Fruit fly (Drosophila melanogaster): ENCODE measurements around the gene vkg.
A peak's percentile ranks its signal among the peaks of the same experiment; 100 is the strongest.

vkg gene

DNA sequence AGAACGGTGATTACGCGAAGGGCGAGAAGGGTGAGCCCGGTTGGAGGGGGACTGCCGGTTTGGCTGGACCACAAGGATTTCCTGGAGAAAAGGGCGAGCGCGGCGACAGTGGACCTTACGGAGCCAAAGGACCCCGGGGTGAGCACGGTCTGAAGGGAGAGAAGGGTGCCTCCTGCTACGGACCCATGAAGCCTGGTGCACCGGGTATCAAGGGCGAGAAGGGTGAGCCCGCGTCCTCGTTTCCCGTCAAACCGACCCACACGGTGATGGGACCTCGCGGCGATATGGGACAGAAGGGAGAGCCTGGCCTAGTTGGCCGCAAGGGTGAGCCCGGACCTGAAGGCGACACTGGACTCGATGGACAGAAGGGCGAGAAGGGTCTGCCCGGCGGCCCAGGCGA, 3.4 kb upstream of the vkg start:
- TF ChIP-seq Pif1A (GFP tag; optimal IDR thresholded peaks at IDR 0.05) (no peak), fd96Ca (GFP tag; IDR thresholded peaks at IDR 0.05) (no peak), CG12605 (GFP tag; IDR thresholded peaks at IDR 0.05) (no peak), CG10348 (GFP tag; IDR thresholded peaks at IDR 0.05) (no peak), CG8159 (tag; optimal IDR thresholded peaks at IDR 0.05) (no peak), CG17806 (tag; optimal IDR thresholded peaks at IDR 0.05) (no peak), gl (tag; optimal IDR thresholded peaks at IDR 0.05) (no peak), Pif1B (GFP tag; optimal IDR thresholded peaks at IDR 0.05) (no peak), CG32121 (GFP tag; IDR thresholded peaks at IDR 0.05) (no peak), Ets98B (GFP tag; IDR thresholded peaks at IDR 0.05) (no peak), D1 (tag; optimal IDR thresholded peaks at IDR 0.05) (no peak), CG14655 (GFP tag; optimal IDR thresholded peaks at IDR 0.05) (no peak), CG34367 (tag; optimal IDR thresholded peaks at IDR 0.05) (no peak)

DNA sequence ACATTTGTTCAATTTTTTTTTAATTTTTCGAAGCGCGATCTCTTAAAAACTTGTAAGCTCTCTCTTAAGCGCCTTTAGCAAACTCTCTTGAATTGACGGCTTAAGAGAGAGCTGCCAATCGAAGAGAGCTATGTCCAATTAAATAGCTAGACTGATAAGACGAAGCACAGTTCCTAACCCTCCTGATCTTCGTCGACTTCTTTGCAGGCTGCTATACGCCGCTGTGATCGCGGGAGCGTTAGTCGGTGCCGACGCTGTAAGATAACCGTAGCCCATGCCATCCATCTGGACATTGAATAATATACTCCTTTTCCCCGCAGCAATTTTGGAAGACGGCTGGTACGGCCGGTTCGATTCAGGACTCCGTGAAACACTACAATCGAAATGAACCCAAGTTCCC, 2.5 kb upstream of the vkg start:
- TF ChIP-seq CG15710 (tag; optimal IDR thresholded peaks at IDR 0.05) (no peak), Pif1B (GFP tag; optimal IDR thresholded peaks at IDR 0.05) (no peak), CG4496 (GFP tag; IDR thresholded peaks at IDR 0.05) (no peak), gl (tag; optimal IDR thresholded peaks at IDR 0.05) (no peak), fd96Ca (GFP tag; IDR thresholded peaks at IDR 0.05) (no peak), Pif1A (GFP tag; optimal IDR thresholded peaks at IDR 0.05) (no peak)

DNA sequence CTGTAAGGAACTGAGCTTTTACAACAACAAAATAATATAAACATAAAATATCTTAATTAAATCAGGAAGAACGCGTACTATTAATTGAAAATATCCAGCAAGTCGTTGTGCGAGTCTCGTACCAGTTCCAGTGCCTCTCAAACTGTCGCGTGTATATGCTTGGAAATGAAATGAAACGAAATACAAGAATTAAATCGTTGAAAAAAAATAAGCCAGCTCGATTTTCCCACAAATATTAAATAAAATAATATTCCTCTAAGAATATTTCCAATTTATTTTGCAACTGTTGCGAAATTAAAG, 1.8 kb upstream of the vkg start:
- no peak for TF ChIP-seq Ets98B (GFP tag; IDR thresholded peaks at IDR 0.05)
- TF ChIP-seq CG10348 (GFP tag; IDR thresholded peaks at IDR 0.05), result no peak
- TF ChIP-seq Pif1A (GFP tag; optimal IDR thresholded peaks at IDR 0.05), result no peak
- no peak for TF ChIP-seq rn (GFP tag; IDR thresholded peaks at IDR 0.05)
- no peak for TF ChIP-seq CG8301 (tag; optimal IDR thresholded peaks at IDR 0.05)
- TF ChIP-seq CG15710 (tag; optimal IDR thresholded peaks at IDR 0.05), result no peak
- no peak for TF ChIP-seq EcR (GFP tag; optimal IDR thresholded peaks at IDR 0.05)
- TF ChIP-seq CG14655 (GFP tag; optimal IDR thresholded peaks at IDR 0.05), result no peak
- no peak for TF ChIP-seq CG32121 (GFP tag; IDR thresholded peaks at IDR 0.05)
- no peak for TF ChIP-seq fd96Ca (GFP tag; IDR thresholded peaks at IDR 0.05)
- TF ChIP-seq CG12605 (GFP tag; IDR thresholded peaks at IDR 0.05), result no peak
- TF ChIP-seq CG8159 (tag; optimal IDR thresholded peaks at IDR 0.05), result no peak
- TF ChIP-seq Snoo (tag; optimal IDR thresholded peaks at IDR 0.05), result no peak
- TF ChIP-seq D1 (tag; optimal IDR thresholded peaks at IDR 0.05), result no peak
- TF ChIP-seq CG9948 (tag; optimal IDR thresholded peaks at IDR 0.05), result no peak
- no peak for TF ChIP-seq CG34367 (tag; optimal IDR thresholded peaks at IDR 0.05)
- no peak for TF ChIP-seq CG4496 (GFP tag; IDR thresholded peaks at IDR 0.05)
- no peak for TF ChIP-seq gl (tag; optimal IDR thresholded peaks at IDR 0.05)
- TF ChIP-seq CG13204 (GFP tag; optimal IDR thresholded peaks at IDR 0.05), result no peak
- TF ChIP-seq CG17806 (tag; optimal IDR thresholded peaks at IDR 0.05), result no peak

DNA sequence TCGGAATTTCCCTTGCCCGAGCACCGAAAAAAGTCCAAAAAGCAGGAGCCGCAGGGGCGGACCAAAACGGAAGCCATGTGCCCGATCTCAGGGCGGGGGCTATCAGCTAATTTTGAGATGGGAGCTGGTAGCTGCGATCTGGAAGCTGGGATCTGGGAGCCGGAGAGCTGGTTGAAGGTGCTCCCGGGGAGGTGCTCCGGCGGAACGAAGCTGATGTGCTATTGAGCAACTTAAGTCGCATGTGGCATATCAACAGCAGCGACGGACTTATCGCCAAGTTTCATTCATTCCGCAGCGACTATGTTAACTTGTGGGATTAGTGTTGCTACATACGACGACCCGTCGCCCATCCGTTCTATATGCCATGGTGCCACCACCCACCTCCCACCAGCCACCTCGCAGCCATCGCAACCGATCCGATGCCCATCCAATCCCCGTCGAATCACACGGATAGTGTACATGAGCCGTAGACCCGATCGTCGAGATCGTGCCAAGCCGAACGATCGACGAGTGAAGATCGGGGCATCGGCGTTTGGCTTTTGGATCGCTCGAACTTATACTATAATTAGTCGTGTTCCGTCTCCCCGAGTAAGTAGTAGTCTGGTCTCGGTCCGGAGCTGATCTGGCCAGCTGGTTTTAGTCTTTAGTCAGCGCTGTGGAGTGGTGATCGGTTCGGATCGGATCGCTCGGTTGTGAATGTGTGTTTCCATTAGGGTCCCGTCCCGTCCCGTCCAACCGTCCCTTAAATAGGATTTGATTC, 1.2 kb upstream of the vkg start, which contains the start of gene Col4a1:
Gene Col4a1, plus strand, starts transcription at position 561 of the 760 bp plus-strand sequence.
- TF ChIP-seq CG13204 (GFP tag; optimal IDR thresholded peaks at IDR 0.05) (no peak), Pif1B (GFP tag; optimal IDR thresholded peaks at IDR 0.05) (no peak), D1 (tag; optimal IDR thresholded peaks at IDR 0.05) (no peak), CG8159 (tag; optimal IDR thresholded peaks at IDR 0.05) (no peak), CG32121 (GFP tag; IDR thresholded peaks at IDR 0.05) (no peak), gl (tag; optimal IDR thresholded peaks at IDR 0.05) (no peak), EcR (GFP tag; optimal IDR thresholded peaks at IDR 0.05) (no peak), CG17806 (tag; optimal IDR thresholded peaks at IDR 0.05) (no peak), CG12605 (GFP tag; IDR thresholded peaks at IDR 0.05) (no peak), CG34367 (tag; optimal IDR thresholded peaks at IDR 0.05) (no peak), CG9948 (tag; optimal IDR thresholded peaks at IDR 0.05) (no peak), CG10348 (GFP tag; IDR thresholded peaks at IDR 0.05) (no peak), Ets98B (GFP tag; IDR thresholded peaks at IDR 0.05) (no peak), CG4496 (GFP tag; IDR thresholded peaks at IDR 0.05) (no peak), fd96Ca (GFP tag; IDR thresholded peaks at IDR 0.05) (no peak), CG15710 (tag; optimal IDR thresholded peaks at IDR 0.05) (no peak), Pif1A (GFP tag; optimal IDR thresholded peaks at IDR 0.05) (no peak), Snoo (tag; optimal IDR thresholded peaks at IDR 0.05) (no peak)

DNA sequence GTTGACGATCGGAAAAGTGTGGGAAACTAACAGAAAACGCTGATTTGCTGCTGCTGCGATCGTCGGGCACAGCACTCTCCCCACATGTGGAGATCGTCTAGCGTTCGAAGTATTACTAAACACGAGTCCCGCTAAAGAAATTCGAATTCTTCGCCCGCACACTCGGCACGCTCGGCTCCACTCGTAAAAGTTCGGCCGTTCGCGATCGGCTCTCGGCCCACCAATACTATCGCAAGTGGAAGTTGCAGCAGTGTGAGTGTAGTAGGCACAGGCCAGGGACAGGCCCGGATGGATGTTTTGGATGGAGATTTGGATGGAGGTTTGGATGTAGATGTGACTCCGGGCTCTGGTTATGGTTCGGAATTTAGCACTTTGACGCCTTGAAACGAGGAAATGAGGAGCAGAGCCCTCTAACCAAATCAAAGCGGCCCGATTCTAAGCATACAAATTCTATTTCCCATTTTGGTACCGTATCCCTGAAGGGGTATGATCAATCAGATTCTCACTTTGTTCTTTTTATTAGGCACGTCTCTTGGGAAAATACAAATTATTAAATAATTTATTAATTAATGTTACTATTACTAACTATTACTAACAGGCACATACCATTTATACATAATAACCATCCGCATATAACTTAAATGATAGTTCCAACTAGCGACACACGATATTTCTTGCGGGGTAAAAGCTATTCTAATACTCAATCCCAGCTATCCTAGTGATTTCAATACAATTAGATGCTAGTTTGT, 496 bp downstream of the vkg start:
- TF ChIP-seq CG32121 (GFP tag; IDR thresholded peaks at IDR 0.05) (peak; percentile 11; the same call in 1 of the 2 replicates), fd96Ca (GFP tag; IDR thresholded peaks at IDR 0.05) (0 out of 3 replicates have a peak, but pooled peaks have one; percentile 32), CG15710 (tag; optimal IDR thresholded peaks at IDR 0.05) (no peak), CG13204 (GFP tag; optimal IDR thresholded peaks at IDR 0.05) (no peak)

DNA sequence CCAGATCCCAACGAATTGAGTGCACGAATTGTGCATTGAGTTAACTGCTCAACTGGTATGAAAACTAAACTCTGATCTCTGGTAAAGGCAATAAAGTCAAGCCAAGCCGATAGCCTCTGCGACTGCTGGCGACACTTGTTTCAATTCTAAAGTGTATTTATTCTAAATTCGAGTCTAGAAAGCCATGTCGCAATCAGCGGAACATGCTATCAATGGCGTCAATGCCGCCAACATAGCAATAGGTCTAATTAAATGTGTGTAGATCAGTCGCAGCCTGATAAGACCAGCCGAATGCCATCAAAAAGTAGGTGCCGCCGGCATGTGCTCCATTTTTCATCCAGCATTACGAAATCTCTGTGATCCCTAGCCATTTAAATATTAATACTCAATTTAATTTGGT, 2.4 kb downstream of the vkg start:
- TF ChIP-seq Snoo (tag; optimal IDR thresholded peaks at IDR 0.05) (no peak), CG34367 (tag; optimal IDR thresholded peaks at IDR 0.05) (no peak), CG13204 (GFP tag; optimal IDR thresholded peaks at IDR 0.05) (no peak), CG14655 (GFP tag; optimal IDR thresholded peaks at IDR 0.05) (no peak), EcR (GFP tag; optimal IDR thresholded peaks at IDR 0.05) (no peak), CG12605 (GFP tag; IDR thresholded peaks at IDR 0.05) (no peak), CG17806 (tag; optimal IDR thresholded peaks at IDR 0.05) (no peak), CG32121 (GFP tag; IDR thresholded peaks at IDR 0.05) (no peak), fd96Ca (GFP tag; IDR thresholded peaks at IDR 0.05) (no peak), CG4496 (GFP tag; IDR thresholded peaks at IDR 0.05) (no peak), gl (tag; optimal IDR thresholded peaks at IDR 0.05) (no peak), D1 (tag; optimal IDR thresholded peaks at IDR 0.05) (no peak), Ets98B (GFP tag; IDR thresholded peaks at IDR 0.05) (no peak), CG15710 (tag; optimal IDR thresholded peaks at IDR 0.05) (no peak), CG10348 (GFP tag; IDR thresholded peaks at IDR 0.05) (no peak), rn (GFP tag; IDR thresholded peaks at IDR 0.05) (no peak)
